Fruit fly (Drosophila melanogaster) S2 (cell line): ENCODE results near the gene Chchd2.

Experiments used
- CG8478 ChIP-seq: fragments of >200 bp; optimal IDR thresholded peaks from 2 replicates; lab custom pipeline; 2018
- CTCF ChIP-seq, 2 experiments: fragments of >200 bp; optimal IDR thresholded peaks; 2 replicates each; lab custom pipeline; 2018

DNA sequence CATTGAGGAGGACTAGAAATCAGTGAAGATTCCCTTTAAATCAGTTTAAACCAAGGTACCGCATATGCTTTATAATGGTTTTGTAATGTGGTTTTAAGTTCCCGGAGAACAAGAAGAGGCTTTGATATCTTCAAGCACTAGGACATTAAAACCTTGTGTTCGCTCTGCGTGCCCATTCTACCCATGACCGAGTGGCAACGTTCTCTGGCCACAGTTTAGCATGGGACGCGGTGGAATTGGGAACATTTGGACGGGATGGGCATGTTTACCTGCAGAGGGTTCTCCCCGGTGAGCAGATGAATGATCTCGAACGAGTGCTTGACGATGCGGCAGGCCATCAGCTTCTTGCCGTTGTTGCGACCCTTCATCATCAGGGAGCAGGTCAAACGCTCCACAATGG, 2.3 kb upstream of the Chchd2 start:
- TF ChIP-seq CG8478 (no peak), CTCF (optimal IDR thresholded peaks at IDR 0.05; lab: Kevin White, UChicago) (no peak)
